Fruit fly (Drosophila melanogaster): ENCODE results near the gene CG3588.

The CG3588 gene

DNA sequence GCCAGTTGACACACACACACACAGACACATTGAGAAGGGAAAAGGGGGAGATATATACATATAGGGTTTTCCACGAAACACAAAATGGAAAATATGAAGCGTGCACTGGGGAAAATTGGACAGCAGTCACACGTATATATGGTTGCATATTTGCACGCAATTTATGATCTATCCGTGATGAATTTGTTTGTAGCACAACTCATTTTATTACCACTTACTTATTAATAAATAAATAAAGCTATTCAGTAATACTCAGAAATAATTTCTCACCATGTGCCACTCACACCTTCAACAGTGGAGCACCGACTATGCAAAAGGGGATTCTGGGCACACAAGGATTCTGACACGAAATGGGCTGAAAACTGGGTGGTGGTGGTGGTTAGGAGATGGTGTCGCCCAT, 5.5 kb upstream of the CG3588 start (continued):
- TF ChIP-seq Asciz (GFP tag; optimal IDR thresholded peaks at IDR 0.05) (no peak), Gug (GFP tag; IDR thresholded peaks at IDR 0.05) (peak; percentile 8; the same call in 1 of the 4 replicates), Gsc (GFP tag; IDR thresholded peaks at IDR 0.05) (no peak), CG6689 (GFP tag; IDR thresholded peaks at IDR 0.05) (0 out of 2 replicates have a peak, but pooled peaks have one; percentile 16), TFAM (GFP tag; optimal IDR thresholded peaks at IDR 0.05) (no peak), CG30020 (tag; optimal IDR thresholded peaks at IDR 0.05) (no peak), CG17568 (GFP tag; optimal IDR thresholded peaks at IDR 0.05) (no peak), pb (GFP tag; optimal IDR thresholded peaks at IDR 0.05) (no peak), CG1603 (tag; optimal IDR thresholded peaks at IDR 0.05) (peak; percentile 1), lov (optimal IDR thresholded peaks at IDR 0.05) (no peak), lov (GFP tag; IDR thresholded peaks at IDR 0.05) (no peak), CG6683 (GFP tag; optimal IDR thresholded peaks at IDR 0.05) (no peak), Hmx (GFP tag; optimal IDR thresholded peaks at IDR 0.05) (no peak), CG42726 (GFP tag; IDR thresholded peaks at IDR 0.05; ENCODE audit: partially characterized antibody) (no peak), exex (tag; optimal IDR thresholded peaks at IDR 0.05) (no peak), ham (GFP tag; IDR thresholded peaks at IDR 0.05) (no peak), lab (GFP tag; optimal IDR thresholded peaks at IDR 0.05) (peak; percentile 42), NC2β (GFP tag; optimal IDR thresholded peaks at IDR 0.05) (no peak), zen (tag; optimal IDR thresholded peaks at IDR 0.05) (no peak), CG4328 (GFP tag; optimal IDR thresholded peaks at IDR 0.05) (no peak), CG7745 (tag; optimal IDR thresholded peaks at IDR 0.05) (no peak), CG8359 (GFP tag; optimal IDR thresholded peaks at IDR 0.05; ENCODE audit: borderline replicate concordance) (no peak), B-H1 (GFP tag; IDR thresholded peaks at IDR 0.05) (no peak), CG1024 (GFP tag; IDR thresholded peaks at IDR 0.05) (no peak), CG14860 (GFP tag; IDR thresholded peaks at IDR 0.05; ENCODE audit: partially characterized antibody) (no peak), ERR (GFP tag; optimal IDR thresholded peaks at IDR 0.05) (no peak), fd64A (GFP tag; optimal IDR thresholded peaks at IDR 0.05) (no peak), crol (GFP tag; IDR thresholded peaks at IDR 0.05) (no peak), stc (GFP tag; IDR thresholded peaks at IDR 0.05) (no peak), cas (GFP tag; IDR thresholded peaks at IDR 0.05) (no peak), zfh1 (GFP tag; IDR thresholded peaks at IDR 0.05) (no peak), Med (GFP tag) (peak; percentile 64), Ada2b (GFP tag; IDR thresholded peaks at IDR 0.05) (0 out of 2 replicates have a peak, but pooled peaks have one; percentile 26), Dad (GFP tag; optimal IDR thresholded peaks at IDR 0.05) (no peak), br (optimal IDR thresholded peaks at IDR 0.05) (no peak), prd (optimal IDR thresholded peaks at IDR 0.05) (no peak), prd (GFP tag; IDR thresholded peaks at IDR 0.05) (0 out of 3 replicates have a peak, but pooled peaks have one; percentile 24), CG4820 (GFP tag; optimal IDR thresholded peaks at IDR 0.05) (no peak), CG18619 (GFP tag; optimal IDR thresholded peaks at IDR 0.05) (no peak), CG7928 (GFP tag; optimal IDR thresholded peaks at IDR 0.05) (no peak), CG2120 (GFP tag; optimal IDR thresholded peaks at IDR 0.05) (peak; percentile 5), YL-1 (GFP tag; optimal IDR thresholded peaks at IDR 0.05) (no peak), Mad (GFP tag; optimal IDR thresholded peaks at IDR 0.05) (no peak), CG10366 (GFP tag; IDR thresholded peaks at IDR 0.05) (no peak)

DNA sequence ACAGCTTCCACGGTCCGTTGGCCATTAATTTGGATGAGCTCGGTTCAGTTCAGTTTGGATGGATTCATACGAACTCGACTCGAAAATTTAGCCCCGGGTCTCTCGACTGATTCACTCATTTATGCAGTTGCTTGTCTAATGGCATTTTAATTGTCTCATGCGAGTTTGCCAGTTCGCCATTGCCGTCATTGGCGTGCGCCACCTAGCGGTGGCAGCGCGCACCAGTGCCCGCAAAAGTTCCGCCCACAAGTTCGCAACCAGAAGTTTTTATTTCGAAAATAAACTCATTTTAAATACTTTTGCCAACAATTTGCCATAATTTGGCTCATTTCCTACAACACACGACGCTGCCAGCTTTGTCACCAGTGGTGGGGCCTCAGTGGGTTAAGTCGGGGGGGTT, 4.5 kb upstream of the CG3588 start:
- TF ChIP-seq CG11247 (GFP tag; IDR thresholded peaks at IDR 0.05): 0 out of 2 replicates have a peak, but pooled peaks have one; percentile 10
- no peak for TF ChIP-seq CG9876 (GFP tag; optimal IDR thresholded peaks at IDR 0.05)
- peak; percentile 77 for TF ChIP-seq CTCF (GFP tag; optimal IDR thresholded peaks at IDR 0.05)
